Worm (Caenorhabditis elegans): ENCODE measurements around the gene panl-2.
A peak's percentile ranks its signal among the peaks of the same experiment; 100 is the strongest.

Gene panl-2

ce11 chrIII:6961167-6961566 lies 6.8 kb downstream of the panl-2 start (continued):
- no peak for TF ChIP-seq fkh-3 (tag; optimal IDR thresholded peaks at IDR 0.05)
- no peak for TF ChIP-seq ztf-22 (GFP tag; optimal IDR thresholded peaks at IDR 0.05)
- TF ChIP-seq T26A5.8 (tag; optimal IDR thresholded peaks at IDR 0.05): no peak
- 0 out of 2 replicates have a peak, but pooled peaks have one; percentile 9 for TF ChIP-seq mcd-1 (GFP tag; IDR thresholded peaks at IDR 0.05)
- no peak for TF ChIP-seq sea-2 (GFP tag; IDR thresholded peaks at IDR 0.05)
- no peak for TF ChIP-seq madf-10 (tag; optimal IDR thresholded peaks at IDR 0.05)
- no peak for TF ChIP-seq ceh-27 (GFP tag; optimal IDR thresholded peaks at IDR 0.05)
- no peak for TF ChIP-seq let-526 (GFP tag; IDR thresholded peaks at IDR 0.05)
- peak; percentile 63 for TF ChIP-seq dox-1 (GFP tag; IDR thresholded peaks at IDR 0.05)
- TF ChIP-seq efl-1 (GFP tag; optimal IDR thresholded peaks at IDR 0.05): peak; percentile 98
- peak; percentile 15 for TF ChIP-seq snpc-1.1 (tag; optimal IDR thresholded peaks at IDR 0.05; ENCODE audit: insufficient read depth)
- no peak for TF ChIP-seq ceh-40 (GFP tag; IDR thresholded peaks at IDR 0.05)
- peak; percentile 71 for TF ChIP-seq attf-3 (GFP tag; conservative IDR thresholded peaks at IDR 0.05)
- peak; percentile 19 for TF ChIP-seq tbp1 (GFP tag; optimal IDR thresholded peaks at IDR 0.05)
- TF ChIP-seq Y53F4B.3 (GFP tag; IDR thresholded peaks at IDR 0.05): no peak
- no peak for TF ChIP-seq nhr-90 (tag; optimal IDR thresholded peaks at IDR 0.05)
- TF ChIP-seq F39B2.1 (GFP tag; IDR thresholded peaks at IDR 0.05): no peak
- peak; percentile 69 for TF ChIP-seq D2030.7 (GFP tag; IDR thresholded peaks at IDR 0.05)
- TF ChIP-seq ama-1 (optimal IDR thresholded peaks at IDR 0.05): no peak
- no peak for TF ChIP-seq ama-1 (GFP tag; optimal IDR thresholded peaks at IDR 0.05)
- no peak for TF ChIP-seq nhr-120 (GFP tag; IDR thresholded peaks at IDR 0.05)
- no peak for TF ChIP-seq tbx-9 (tag; optimal IDR thresholded peaks at IDR 0.05; ENCODE audit: borderline replicate concordance)
- no peak for TF ChIP-seq K11D2.4 (GFP tag; IDR thresholded peaks at IDR 0.05)
- TF ChIP-seq ets-4 (GFP tag; optimal IDR thresholded peaks at IDR 0.05): no peak
- no peak for TF ChIP-seq snpc-4 (GFP tag; optimal IDR thresholded peaks at IDR 0.05)
- TF ChIP-seq snpc-4 (tag; optimal IDR thresholded peaks at IDR 0.05): peak in 1 of 4 experiments; percentile 4
- TF ChIP-seq attf-5 (GFP tag; optimal IDR thresholded peaks at IDR 0.05): no peak
- TF ChIP-seq egl-44 (GFP tag; IDR thresholded peaks at IDR 0.05): no peak
- no peak for TF ChIP-seq ztf-26 (tag; optimal IDR thresholded peaks at IDR 0.05)
- TF ChIP-seq Y79H2A.3 (GFP tag; conservative IDR thresholded peaks at IDR 0.05): no peak
- no peak for TF ChIP-seq hmg-20 (GFP tag; IDR thresholded peaks at IDR 0.05)
- TF ChIP-seq nfya-1 (tag; optimal IDR thresholded peaks at IDR 0.05; ENCODE audit: borderline replicate concordance, insufficient read depth): no peak
- TF ChIP-seq hlh-26 (GFP tag; conservative IDR thresholded peaks at IDR 0.05): no peak
- TF ChIP-seq dpl-1 (GFP tag; optimal IDR thresholded peaks at IDR 0.05): peak; percentile 92
- no peak for TF ChIP-seq mxl-1 (tag; optimal IDR thresholded peaks at IDR 0.05)
- TF ChIP-seq ceh-100 (GFP tag; IDR thresholded peaks at IDR 0.05): no peak
- TF ChIP-seq F57A8.1 (GFP tag; optimal IDR thresholded peaks at IDR 0.05): no peak
- TF ChIP-seq Y67H2A.10 (GFP tag; conservative IDR thresholded peaks at IDR 0.05): 0 out of 2 replicates have a peak, but pooled peaks have one; percentile 27
- TF ChIP-seq F55B11.4 (tag; optimal IDR thresholded peaks at IDR 0.05; ENCODE audit: borderline replicate concordance, insufficient read depth): no peak
- no peak for TF ChIP-seq repo-1 (tag; optimal IDR thresholded peaks at IDR 0.05)
- no peak for TF ChIP-seq egrh-3 (GFP tag; IDR thresholded peaks at IDR 0.05)
- no peak for TF ChIP-seq F52B5.7 (tag; optimal IDR thresholded peaks at IDR 0.05)
- peak in 1 of 3 experiments; percentile 51 for TF ChIP-seq lin-35 (GFP tag; optimal IDR thresholded peaks at IDR 0.05)
- no peak for TF ChIP-seq B0261.1 (tag; optimal IDR thresholded peaks at IDR 0.05)
- TF ChIP-seq lsl-1 (GFP tag; optimal IDR thresholded peaks at IDR 0.05): peak; percentile 91
- TF ChIP-seq gei-17 (GFP tag; optimal IDR thresholded peaks at IDR 0.05): no peak
- TF ChIP-seq nhr-80 (tag; optimal IDR thresholded peaks at IDR 0.05): no peak
- TF ChIP-seq Y95B8A.8 (GFP tag; IDR thresholded peaks at IDR 0.05): 0 out of 2 replicates have a peak, but pooled peaks have one; percentile 7
- no peak for TF ChIP-seq ceh-58 (GFP tag; IDR thresholded peaks at IDR 0.05)
- peak; percentile 85 for TF ChIP-seq madf-8 (GFP tag; conservative IDR thresholded peaks at IDR 0.05)

All from whole organism, young adult.